Worm (Caenorhabditis elegans) whole organism, L4/young adult: ENCODE data around the gene C08F11.17.

Experiments used
- W03F9.2 ChIP-seq: fragments of 150-350 bp; optimal IDR thresholded peaks from 2 replicates; lab custom pipeline; 2014; ENCODE audit warnings: missing biosample characterization, missing genetic modification characterization
- dao-5 ChIP-seq: sonication (generic microtip); optimal IDR thresholded peaks from 2 replicates; lab custom pipeline; 2016; ENCODE audit warnings: missing genotype, missing genetic modification characterization, moderate library complexity, missing compliant biosample characterization
- him-1 ChIP-seq: sonication (generic microtip); optimal IDR thresholded peaks from 2 replicates; lab custom pipeline; 2016; ENCODE audit warnings: missing genotype, missing genetic modification reagents, missing genetic modification characterization, missing compliant biosample characterization

Gene C08F11.17

DNA sequence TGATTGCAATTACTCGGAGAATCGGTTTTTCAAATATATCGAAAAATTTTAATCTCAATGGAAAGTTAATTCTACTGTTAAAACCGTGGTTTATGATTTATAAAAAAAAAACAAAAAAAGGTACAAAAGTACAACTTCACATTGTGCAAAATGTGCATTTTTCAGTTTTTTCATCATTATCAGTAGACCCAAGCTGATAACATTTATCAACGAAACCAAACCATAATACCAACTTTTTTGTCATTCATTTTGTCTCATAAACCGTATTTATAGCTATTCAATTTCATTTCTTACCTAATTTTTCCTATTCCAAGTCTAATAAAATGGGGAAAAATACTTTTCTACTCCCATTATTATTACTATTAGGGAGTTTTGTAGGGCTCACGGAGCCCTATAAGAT is 11.1 kb downstream of the C08F11.17 start, which contains the start of gene ugt-22:
ugt-22 (plus strand) TSS at position 234 of the 400 bp plus-strand sequence.
- TF ChIP-seq dao-5 (tag; lab: Kevin White, UChicago): no peak
- TF ChIP-seq W03F9.2 (tag; lab: Kevin White, UChicago): no peak
- TF ChIP-seq him-1 (tag; lab: Kevin White, UChicago): no peak

DNA sequence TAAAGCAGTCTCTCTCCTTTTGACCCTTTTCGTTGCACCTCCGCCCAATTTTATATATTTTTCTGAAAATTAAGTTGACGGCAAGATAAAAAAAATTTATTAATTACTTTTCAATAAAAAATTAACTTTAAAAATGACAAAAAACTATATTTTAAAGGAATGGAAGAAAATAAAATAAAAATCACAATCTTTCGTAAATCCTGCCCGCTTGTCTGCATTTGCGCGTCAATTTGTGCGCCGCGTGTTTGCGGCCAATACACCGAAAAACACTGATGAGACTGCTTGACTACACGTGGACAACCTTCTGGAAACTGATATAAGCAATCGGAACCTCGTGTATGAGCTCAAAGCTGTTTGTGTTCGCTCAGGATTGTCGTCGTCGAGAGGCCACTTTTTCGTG is 13.2 kb downstream of the C08F11.17 start, which contains the start of gene C08F11.7:
C08F11.7 (plus strand) TSS at position 301 of the 400 bp plus-strand sequence.
- TF ChIP-seq him-1 (tag; lab: Kevin White, UChicago) (no peak), W03F9.2 (tag; lab: Kevin White, UChicago) (no peak), dao-5 (tag; lab: Kevin White, UChicago) (no peak)

DNA sequence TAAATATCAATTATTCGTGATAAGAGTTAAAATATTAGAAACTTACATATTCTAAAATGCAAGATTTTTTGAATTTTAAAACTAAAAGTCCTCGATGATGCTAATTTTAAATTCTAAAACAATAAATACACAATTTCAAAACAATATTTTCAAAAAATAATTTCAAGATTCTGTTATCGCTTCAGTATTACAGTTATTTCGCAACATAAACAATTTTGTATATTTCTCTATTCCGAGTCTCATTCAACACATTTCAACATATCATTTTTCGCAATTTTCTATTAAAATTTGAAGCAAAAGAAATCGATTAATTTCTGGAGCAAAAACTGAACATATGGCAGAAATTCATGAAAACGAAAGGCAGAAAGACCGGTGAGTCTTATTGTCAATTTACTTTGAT is 17.0 kb downstream of the C08F11.17 start, which contains the start of gene fbxa-98:
fbxa-98 (plus strand) TSS at position 243 of the 400 bp plus-strand sequence.
- no peak for TF ChIP-seq W03F9.2 (tag; lab: Kevin White, UChicago)
- TF ChIP-seq him-1 (tag; lab: Kevin White, UChicago): no peak
- no peak for TF ChIP-seq dao-5 (tag; lab: Kevin White, UChicago)

DNA sequence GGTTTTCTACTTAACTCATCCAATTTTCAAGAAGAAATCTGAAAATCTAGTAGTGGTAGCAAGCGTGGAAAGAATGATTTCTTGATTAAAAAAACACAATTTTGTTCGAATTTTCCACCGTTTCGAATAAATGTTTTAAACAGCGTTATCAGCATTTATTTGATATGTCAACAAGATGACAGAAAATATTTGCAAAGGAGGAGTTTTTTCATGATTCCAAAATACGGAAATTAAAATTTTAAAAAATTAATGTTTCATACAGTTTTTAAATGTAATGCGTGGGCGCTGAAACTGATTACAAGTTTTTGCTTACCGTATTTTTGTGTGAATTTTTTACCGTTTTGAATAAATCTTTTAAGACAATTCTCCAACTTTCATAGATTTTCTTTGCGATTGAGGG is 17.5 kb downstream of the C08F11.17 start:
- TF ChIP-seq him-1 (tag; lab: Kevin White, UChicago): no peak
- TF ChIP-seq dao-5 (tag; lab: Kevin White, UChicago): no peak
- TF ChIP-seq W03F9.2 (tag; lab: Kevin White, UChicago): no peak

DNA sequence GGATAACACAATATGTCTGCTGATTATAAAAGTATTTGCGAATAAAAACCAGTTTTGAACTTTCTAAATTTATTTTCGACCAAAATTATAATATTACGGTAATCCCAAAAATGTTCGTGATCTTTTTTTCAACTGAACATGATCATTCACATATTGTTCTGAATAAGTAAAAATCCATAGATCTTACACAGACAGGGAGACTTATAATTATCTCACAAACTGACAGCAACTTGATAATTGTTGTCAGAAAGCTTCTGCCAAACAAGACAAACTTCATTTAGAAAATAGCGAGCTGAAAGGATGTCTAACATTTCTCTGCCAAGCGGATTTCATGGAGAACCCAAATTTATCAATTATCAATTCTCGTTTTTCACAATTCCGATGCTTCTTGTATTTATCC is 23.7 kb downstream of the C08F11.17 start, which contains the start of gene sru-21:
sru-21 (plus strand) TSS at position 301 of the 400 bp plus-strand sequence.
- TF ChIP-seq him-1 (tag; lab: Kevin White, UChicago): no peak
- no peak for TF ChIP-seq dao-5 (tag; lab: Kevin White, UChicago)
- no peak for TF ChIP-seq W03F9.2 (tag; lab: Kevin White, UChicago)

DNA sequence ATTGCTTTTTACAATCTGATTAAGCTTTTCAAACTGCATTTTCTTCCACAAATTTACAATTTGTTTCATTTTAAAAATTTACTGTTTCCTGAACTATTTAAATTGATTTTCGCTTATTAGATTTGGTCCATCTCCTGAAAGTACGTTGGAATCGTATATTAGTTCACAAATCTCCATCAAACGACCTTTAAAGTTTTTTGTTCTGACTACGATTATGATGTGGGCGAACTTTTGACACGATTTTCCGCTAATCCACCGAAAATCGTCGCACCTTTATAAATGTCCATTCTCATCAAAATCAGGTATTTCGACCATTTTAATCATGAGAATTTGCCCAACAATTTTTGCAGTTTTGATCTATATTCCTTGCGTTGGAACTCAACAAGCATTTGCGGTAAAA is 26.6 kb downstream of the C08F11.17 start, which contains the start of gene C08F11.1:
C08F11.1 (plus strand) TSS at position 301 of the 400 bp plus-strand sequence.
- TF ChIP-seq W03F9.2 (tag; lab: Kevin White, UChicago) (no peak), dao-5 (tag; lab: Kevin White, UChicago) (no peak), him-1 (tag; lab: Kevin White, UChicago) (no peak)

DNA sequence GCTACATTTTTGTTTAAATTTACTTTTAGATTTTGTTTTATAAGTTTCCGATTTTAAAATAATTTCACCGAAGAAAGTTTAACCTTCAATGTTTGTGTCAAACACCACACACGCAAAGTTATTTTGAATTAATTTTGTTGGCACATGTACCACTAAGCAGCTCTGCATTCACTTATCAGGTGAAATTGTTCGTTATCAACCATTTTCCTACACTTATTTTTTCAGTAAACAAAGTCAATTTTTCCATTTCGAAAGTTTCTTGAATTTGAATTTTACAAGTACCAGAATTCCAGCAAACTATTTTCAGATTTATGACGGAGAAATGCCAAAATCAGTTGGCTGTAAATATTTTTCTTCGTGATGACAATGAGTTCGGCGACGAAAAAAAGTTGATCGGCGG is 30.9 kb downstream of the C08F11.17 start, which contains the start of gene C08F11.3:
C08F11.3 (plus strand) TSS at position 301 of the 400 bp plus-strand sequence.
- TF ChIP-seq him-1 (tag; lab: Kevin White, UChicago) (no peak), dao-5 (tag; lab: Kevin White, UChicago) (no peak), W03F9.2 (tag; lab: Kevin White, UChicago) (no peak)

DNA sequence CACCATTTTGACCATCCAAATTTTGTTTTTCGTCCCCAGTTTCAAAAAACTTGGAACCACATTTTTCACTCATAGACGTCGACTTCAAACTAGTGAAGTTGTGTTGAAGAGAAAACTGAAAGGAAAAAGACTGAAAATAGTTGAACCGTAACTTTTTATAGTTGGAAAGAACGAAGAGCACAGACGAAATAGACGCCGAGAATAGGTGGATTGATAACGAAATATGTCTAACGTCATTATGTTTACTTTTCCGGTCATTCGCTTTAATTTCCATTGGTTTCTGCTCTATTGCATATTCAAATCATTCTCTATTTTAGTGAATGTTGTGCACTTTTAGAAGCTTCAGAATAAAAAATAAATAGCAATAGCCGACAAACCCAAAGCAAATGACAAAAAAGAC is 40.4 kb downstream of the C08F11.17 start, which contains the start of gene C08F11.13:
C08F11.13 (minus strand) TSS at position 138 of the 400 bp plus-strand sequence.
- TF ChIP-seq dao-5 (tag; lab: Kevin White, UChicago): no peak

DNA sequence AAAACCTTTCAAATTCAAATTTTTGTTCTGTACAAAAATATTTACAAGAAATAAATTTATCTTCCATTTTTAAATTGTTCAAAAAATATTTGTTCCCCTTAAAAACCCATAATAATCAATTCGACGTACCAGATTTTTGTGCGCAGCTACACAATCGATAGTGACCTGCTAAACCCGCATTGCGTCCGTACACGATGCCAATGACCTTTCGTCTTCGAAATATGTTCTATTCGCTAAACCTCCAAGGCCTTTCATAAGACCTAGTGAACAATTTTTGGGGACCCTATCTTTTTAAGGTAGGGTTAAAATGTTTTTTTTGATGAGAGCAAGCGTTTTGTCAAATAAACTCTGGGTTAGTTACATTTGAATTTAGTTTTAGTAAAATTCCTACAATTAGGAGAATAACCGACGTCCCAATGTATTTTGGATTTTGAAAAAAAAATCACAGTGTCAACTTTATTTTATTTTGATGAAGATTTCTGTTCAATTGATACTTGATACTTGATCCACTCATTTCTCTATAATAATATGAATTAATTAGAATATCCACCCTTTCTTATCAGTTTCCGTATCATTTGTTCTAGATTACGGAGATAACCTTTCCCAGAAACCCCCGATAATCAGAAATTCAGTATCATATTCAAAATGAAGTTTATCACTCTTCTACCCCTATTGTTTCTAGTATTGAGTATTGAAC is 48.0 kb downstream of the C08F11.17 start, which contains the start of gene Y45F10B.59:
Y45F10B.59 (plus strand) TSS at position 647 of the 697 bp plus-strand sequence.
- TF ChIP-seq dao-5 (tag; lab: Kevin White, UChicago) (no peak), W03F9.2 (tag; lab: Kevin White, UChicago) (no peak), him-1 (tag; lab: Kevin White, UChicago) (no peak)

DNA sequence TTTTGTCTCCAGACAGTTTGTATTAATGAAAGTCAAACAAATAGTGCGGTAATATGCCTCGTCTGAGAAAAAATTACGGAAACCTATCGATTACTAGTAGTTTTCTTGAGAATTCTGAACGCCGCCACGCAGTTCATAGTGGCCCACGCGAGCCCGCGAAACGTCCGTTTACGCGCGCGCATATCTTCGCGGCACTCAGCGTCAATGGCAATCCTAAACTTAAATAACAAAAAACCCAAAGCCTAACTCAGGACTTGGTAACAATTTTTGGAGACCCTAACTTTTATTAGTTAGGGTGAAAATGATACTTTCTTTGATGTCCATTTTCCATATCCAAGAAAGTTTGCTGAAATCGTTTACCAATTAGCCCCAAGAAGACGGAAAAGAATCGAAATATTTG is 48.7 kb downstream of the C08F11.17 start:
- TF ChIP-seq dao-5 (tag; lab: Kevin White, UChicago) (no peak), him-1 (tag; lab: Kevin White, UChicago) (no peak), W03F9.2 (tag; lab: Kevin White, UChicago) (no peak)

DNA sequence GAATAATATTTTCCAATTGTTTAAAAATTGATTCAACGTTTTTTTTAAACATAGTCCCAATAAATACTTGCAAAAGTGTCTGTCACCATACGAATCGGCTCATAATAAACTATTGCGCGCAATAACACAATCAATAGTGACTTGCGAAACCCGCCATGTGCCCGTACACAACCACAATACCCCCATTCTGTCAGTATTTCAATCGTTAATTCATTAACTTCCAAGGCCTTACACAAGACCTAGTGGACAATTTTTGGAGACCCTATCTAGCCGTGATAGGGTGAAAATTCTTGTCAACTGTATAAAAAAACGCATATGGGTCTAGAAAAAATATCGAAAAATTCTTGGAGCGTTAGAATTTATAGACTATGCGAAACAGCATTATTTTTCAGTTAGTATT is 49.5 kb downstream of the C08F11.17 start:
- TF ChIP-seq him-1 (tag; lab: Kevin White, UChicago) (no peak), dao-5 (tag; lab: Kevin White, UChicago) (no peak), W03F9.2 (tag; lab: Kevin White, UChicago) (no peak)
